Fruit fly (Drosophila melanogaster): ENCODE data around the gene CG46281.

- TF ChIP-seq ttk (optimal IDR thresholded peaks at IDR 0.05), result no peak
- no peak for TF ChIP-seq h (optimal IDR thresholded peaks at IDR 0.05)
- no peak for TF ChIP-seq Sin3A (optimal IDR thresholded peaks at IDR 0.05)
- TF ChIP-seq insv (optimal IDR thresholded peaks at IDR 0.05), result no peak
Measured at dm6 chr3R:12988411-12988810, 41.7 kb downstream of the CG46281 start, which contains the start of gene CG14383.
